Fruit fly (Drosophila melanogaster): ENCODE results near the gene Icmt.

The Icmt gene

DNA sequence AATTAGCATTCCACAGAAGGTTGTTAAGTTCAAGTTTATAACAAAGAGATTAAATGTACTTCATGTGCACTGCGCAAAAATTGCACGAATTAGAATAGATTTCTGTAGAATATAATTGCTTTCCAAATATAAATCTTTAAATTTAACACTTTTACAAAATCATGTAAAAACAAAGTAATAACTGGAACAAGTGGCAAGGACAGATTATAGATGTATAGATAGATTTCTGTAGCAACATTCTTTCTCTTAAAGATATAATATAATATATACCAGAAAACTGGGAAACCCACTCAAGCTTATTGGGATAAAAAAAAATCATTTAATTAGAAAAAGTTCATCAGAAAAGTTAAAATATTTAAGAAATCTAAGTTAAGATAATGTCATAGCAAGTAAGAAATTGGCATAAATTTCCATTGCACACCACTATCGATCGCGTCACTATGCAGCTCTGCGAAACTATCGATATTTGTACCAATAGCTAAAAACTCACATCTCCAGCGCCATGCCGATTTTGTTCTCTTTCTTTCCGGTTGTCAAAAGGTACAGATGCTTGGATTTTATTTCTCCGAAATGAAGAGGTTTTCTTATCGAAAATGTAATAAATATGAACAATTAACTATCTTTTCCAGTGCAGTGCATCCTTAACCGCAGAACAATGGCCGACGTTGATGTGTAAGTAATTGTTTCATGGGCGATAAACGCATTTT lies 4.9 kb downstream of the Icmt start, which contains the start of gene RpS12 (continued):
- TF ChIP-seq CG11456 (GFP tag; IDR thresholded peaks at IDR 0.05) = peak; percentile 91
- peak; percentile 59 for TF ChIP-seq CG4820 (GFP tag; optimal IDR thresholded peaks at IDR 0.05)
- TF ChIP-seq Chrac-16 (GFP tag; optimal IDR thresholded peaks at IDR 0.05) = peak; percentile 55
- peak; percentile 83 for TF ChIP-seq onecut (GFP tag; IDR thresholded peaks at IDR 0.05)
- TF ChIP-seq sna (GFP tag; IDR thresholded peaks at IDR 0.05; ENCODE audit: partially characterized antibody) = peak; percentile 55; the same call in 1 of the 2 replicates
- peak; percentile 81 for TF ChIP-seq ash1 (GFP tag; optimal IDR thresholded peaks at IDR 0.05)
- peak; percentile 64 for TF ChIP-seq Dek (tag; optimal IDR thresholded peaks at IDR 0.05)
- TF ChIP-seq fd3F (GFP tag; optimal IDR thresholded peaks at IDR 0.05) = peak; percentile 64
- peak; percentile 68 for TF ChIP-seq Dip3 (GFP tag; optimal IDR thresholded peaks at IDR 0.05)
- peak; percentile 45 for TF ChIP-seq CG13424 (tag; optimal IDR thresholded peaks at IDR 0.05)
- no peak for TF ChIP-seq CG1832 (GFP tag; optimal IDR thresholded peaks at IDR 0.05)
- TF ChIP-seq sens-2 (GFP tag; IDR thresholded peaks at IDR 0.05) = peak; percentile 75
- peak; percentile 86 for TF ChIP-seq CG6765 (GFP tag; optimal IDR thresholded peaks at IDR 0.05)
- TF ChIP-seq dm (GFP tag; optimal IDR thresholded peaks at IDR 0.05) = peak; percentile 96
- peak; percentile 81 for TF ChIP-seq Atf3 (GFP tag; optimal IDR thresholded peaks at IDR 0.05)
- peak; percentile 49 for TF ChIP-seq CG3838 (GFP tag; optimal IDR thresholded peaks at IDR 0.05)
- TF ChIP-seq CG32532 (GFP tag; IDR thresholded peaks at IDR 0.05) = peak; percentile 82
- TF ChIP-seq CG16813 (GFP tag; IDR thresholded peaks at IDR 0.05; ENCODE audit: partially characterized antibody) = peak; percentile 91
- TF ChIP-seq sens (GFP tag) = peak; percentile 92
- TF ChIP-seq CG14014 (GFP tag; IDR thresholded peaks at IDR 0.05) = peak; percentile 79
- TF ChIP-seq gfzf (GFP tag; optimal IDR thresholded peaks at IDR 0.05) = peak; percentile 18
- no peak for TF ChIP-seq sd (tag; optimal IDR thresholded peaks at IDR 0.05)
- TF ChIP-seq CG3847 (GFP tag; IDR thresholded peaks at IDR 0.05) = peak; percentile 76
- TF ChIP-seq bigmax (GFP tag; optimal IDR thresholded peaks at IDR 0.05) = peak; percentile 65
- peak; percentile 73 for TF ChIP-seq en (GFP tag; optimal IDR thresholded peaks at IDR 0.05)
- TF ChIP-seq oc (tag; optimal IDR thresholded peaks at IDR 0.05) = peak; percentile 20
- TF ChIP-seq usp (GFP tag; optimal IDR thresholded peaks at IDR 0.05) = no peak
- TF ChIP-seq CG8765 (GFP tag; IDR thresholded peaks at IDR 0.05) = no peak
- TF ChIP-seq CG9215 (GFP tag; IDR thresholded peaks at IDR 0.05) = peak; percentile 60
- peak; percentile 60 for TF ChIP-seq Bteb2 (GFP tag; optimal IDR thresholded peaks at IDR 0.05)
- peak; percentile 87 for TF ChIP-seq CG13296 (GFP tag; optimal IDR thresholded peaks at IDR 0.05)
- TF ChIP-seq Opbp (GFP tag; IDR thresholded peaks at IDR 0.05; ENCODE audit: partially characterized antibody) = peak; percentile 90
- TF ChIP-seq Nf-YB (GFP tag; optimal IDR thresholded peaks at IDR 0.05) = peak; percentile 54
- TF ChIP-seq Asciz (GFP tag; optimal IDR thresholded peaks at IDR 0.05) = peak; percentile 39
- peak; percentile 72 for TF ChIP-seq bab2 (GFP tag; optimal IDR thresholded peaks at IDR 0.05)
- peak; percentile 37 for TF ChIP-seq gcm (GFP tag; optimal IDR thresholded peaks at IDR 0.05)
- TF ChIP-seq Oli (tag; optimal IDR thresholded peaks at IDR 0.05) = peak; percentile 60
- TF ChIP-seq CG12769 (tag; optimal IDR thresholded peaks at IDR 0.05) = peak; percentile 64
- TF ChIP-seq psq (GFP tag; optimal IDR thresholded peaks at IDR 0.05) = no peak
- TF ChIP-seq H15 (GFP tag; IDR thresholded peaks at IDR 0.05) = peak; percentile 79; the same call in 2 of the 3 replicates
- TF ChIP-seq pnt (GFP tag; optimal IDR thresholded peaks at IDR 0.05) = peak; percentile 64
- TF ChIP-seq CG6791 (GFP tag; IDR thresholded peaks at IDR 0.05; ENCODE audit: partially characterized antibody) = peak; percentile 92
- peak; percentile 57 for TF ChIP-seq ewg (GFP tag; optimal IDR thresholded peaks at IDR 0.05)
- TF ChIP-seq CG3726 (GFP tag; IDR thresholded peaks at IDR 0.05) = 0 out of 3 replicates have a peak, but pooled peaks have one; percentile 54
- peak; percentile 76 for TF ChIP-seq tin (GFP tag; optimal IDR thresholded peaks at IDR 0.05)
- peak; percentile 64 for TF ChIP-seq p53 (GFP tag; optimal IDR thresholded peaks at IDR 0.05)
- TF ChIP-seq z (GFP tag; IDR thresholded peaks at IDR 0.05) = no peak
- no peak for TF ChIP-seq klu (GFP tag; IDR thresholded peaks at IDR 0.05)
- TF ChIP-seq Hand (GFP tag; optimal IDR thresholded peaks at IDR 0.05) = peak; percentile 60

Data from whole organism, embryonic.